Fruit fly (Drosophila melanogaster): Measurements from ENCODE around the gene Spindly.

The Spindly gene

dm6 chr2L:3566532-3566931, 36.4 kb upstream of the Spindly start (continued):
- TF ChIP-seq CG17361 (GFP tag; IDR thresholded peaks at IDR 0.05): peak; percentile 62; the same call in 2 of the 3 replicates
- TF ChIP-seq CG12299 (tag; optimal IDR thresholded peaks at IDR 0.05): no peak
- no peak for TF ChIP-seq schlank (tag; optimal IDR thresholded peaks at IDR 0.05)
- no peak for TF ChIP-seq H15 (GFP tag; IDR thresholded peaks at IDR 0.05)
- TF ChIP-seq Atf3 (GFP tag; optimal IDR thresholded peaks at IDR 0.05): no peak
- no peak for TF ChIP-seq Fer1 (GFP tag; optimal IDR thresholded peaks at IDR 0.05)
- TF ChIP-seq slou (GFP tag; optimal IDR thresholded peaks at IDR 0.05): no peak
- TF ChIP-seq HmgD (GFP tag; optimal IDR thresholded peaks at IDR 0.05): no peak
- no peak for TF ChIP-seq B-H1 (GFP tag; IDR thresholded peaks at IDR 0.05)
- TF ChIP-seq CG14965 (GFP tag; optimal IDR thresholded peaks at IDR 0.05; ENCODE audit: borderline replicate concordance): no peak
- TF ChIP-seq sim (GFP tag; IDR thresholded peaks at IDR 0.05): peak; percentile 64
- no peak for TF ChIP-seq CG15479 (GFP tag; optimal IDR thresholded peaks at IDR 0.05)
- TF ChIP-seq CG12744 (GFP tag; optimal IDR thresholded peaks at IDR 0.05): no peak
- TF ChIP-seq CG2875 (GFP tag; optimal IDR thresholded peaks at IDR 0.05): no peak
- TF ChIP-seq HHEX (GFP tag; optimal IDR thresholded peaks at IDR 0.05): no peak
- TF ChIP-seq CG15269 (tag; optimal IDR thresholded peaks at IDR 0.05): no peak
- no peak for TF ChIP-seq kah (GFP tag; optimal IDR thresholded peaks at IDR 0.05)
- TF ChIP-seq ato (GFP tag; IDR thresholded peaks at IDR 0.05; ENCODE audit: partially characterized antibody): no peak
- peak; percentile 13 for TF ChIP-seq CG17385 (GFP tag; optimal IDR thresholded peaks at IDR 0.05)
- TF ChIP-seq unpg (GFP tag; optimal IDR thresholded peaks at IDR 0.05): peak; percentile 47
- no peak for TF ChIP-seq vfl (GFP tag; optimal IDR thresholded peaks at IDR 0.05)
- peak; percentile 50 for TF ChIP-seq pnt (GFP tag; optimal IDR thresholded peaks at IDR 0.05)
- TF ChIP-seq CG9876 (GFP tag; optimal IDR thresholded peaks at IDR 0.05): no peak
- TF ChIP-seq CG1024 (GFP tag; IDR thresholded peaks at IDR 0.05): peak; percentile 46; the same call in 1 of the 2 replicates
- TF ChIP-seq CG4404 (GFP tag; IDR thresholded peaks at IDR 0.05): peak; percentile 47; the same call in 1 of the 2 replicates
- peak; percentile 21 for TF ChIP-seq odd (GFP tag; optimal IDR thresholded peaks at IDR 0.05)
- TF ChIP-seq Side (GFP tag; optimal IDR thresholded peaks at IDR 0.05): no peak
- no peak for TF ChIP-seq psq (GFP tag; optimal IDR thresholded peaks at IDR 0.05)
- no peak; the same call in 1 of the 2 replicates for TF ChIP-seq dan (GFP tag; IDR thresholded peaks at IDR 0.05)
- TF ChIP-seq phol (tag; optimal IDR thresholded peaks at IDR 0.05): peak; percentile 56
- no peak for TF ChIP-seq CG7271 (tag; optimal IDR thresholded peaks at IDR 0.05)
- TF ChIP-seq CG18011 (GFP tag; optimal IDR thresholded peaks at IDR 0.05): no peak
- TF ChIP-seq CG15011 (GFP tag; optimal IDR thresholded peaks at IDR 0.05): no peak
- no peak for TF ChIP-seq hth (optimal IDR thresholded peaks at IDR 0.05)
- TF ChIP-seq CG17829 (tag; optimal IDR thresholded peaks at IDR 0.05): peak; percentile 63
- no peak for TF ChIP-seq fd102C (GFP tag; optimal IDR thresholded peaks at IDR 0.05)
- TF ChIP-seq ken (GFP tag; IDR thresholded peaks at IDR 0.05): no peak; the same call in 2 of the 3 replicates
- no peak for TF ChIP-seq insv (GFP tag; optimal IDR thresholded peaks at IDR 0.05)
- TF ChIP-seq hkb (optimal IDR thresholded peaks at IDR 0.05): no peak
- TF ChIP-seq hkb (GFP tag; IDR thresholded peaks at IDR 0.05): no peak
- TF ChIP-seq Sox102F (GFP tag; optimal IDR thresholded peaks at IDR 0.05): no peak
- peak; percentile 17 for TF ChIP-seq az2 (GFP tag; optimal IDR thresholded peaks at IDR 0.05)
- TF ChIP-seq Scr (GFP tag; IDR thresholded peaks at IDR 0.05; ENCODE audit: partially characterized antibody): no peak
- peak; percentile 26 for TF ChIP-seq ewg (GFP tag; optimal IDR thresholded peaks at IDR 0.05)
- no peak for TF ChIP-seq CG13894 (tag; optimal IDR thresholded peaks at IDR 0.05)
- peak; percentile 13 for TF ChIP-seq CG8089 (GFP tag; optimal IDR thresholded peaks at IDR 0.05)
- no peak for TF ChIP-seq CG32767 (GFP tag; IDR thresholded peaks at IDR 0.05)
- peak; percentile 57 for TF ChIP-seq nmo (GFP tag; optimal IDR thresholded peaks at IDR 0.05)
- no peak for TF ChIP-seq Meics (GFP tag; optimal IDR thresholded peaks at IDR 0.05)
- peak; percentile 45 for TF ChIP-seq CG11504 (tag; optimal IDR thresholded peaks at IDR 0.05)
- TF ChIP-seq CG2678 (tag; optimal IDR thresholded peaks at IDR 0.05): peak; percentile 41

Data from whole organism, embryonic.